Worm (Caenorhabditis elegans) whole organism, L1 larva: ENCODE measurements around the gene dhs-9.
A peak's percentile ranks its signal among the peaks of the same experiment; 100 is the strongest.

Source experiments
- C04F5.9 ChIP-seq: sonication (generic microtip); optimal IDR thresholded peaks from 2 replicates; lab custom pipeline; 2016; ENCODE audit warnings: missing genetic modification characterization, missing compliant biosample characterization
- C16A3.4 ChIP-seq: fragments of 150-350 bp; optimal IDR thresholded peaks from 2 replicates; lab custom pipeline; 2014; ENCODE audit warnings: missing biosample characterization, missing genetic modification characterization
- C34B4.2 ChIP-seq: sonication (generic microtip); optimal IDR thresholded peaks from 2 replicates; lab custom pipeline; 2017; ENCODE audit warnings: mild to moderate bottlenecking, missing genetic modification characterization, missing compliant biosample characterization
- Y116A8C.19 ChIP-seq: sonication (generic microtip); optimal IDR thresholded peaks from 2 replicates; lab custom pipeline; 2016; ENCODE audit warnings: missing compliant biosample characterization, missing genetic modification characterization, borderline replicate concordance
- aly-2 ChIP-seq: fragments of 150-350 bp; optimal IDR thresholded peaks from 2 replicates; lab custom pipeline; 2014; ENCODE audit warnings: missing biosample characterization, missing genetic modification characterization
- ama-1 ChIP-seq: fragments of 150-350 bp; optimal IDR thresholded peaks from 2 replicates; lab custom pipeline; 2014
- blmp-1 ChIP-seq: fragments of 150-350 bp; optimal IDR thresholded peaks from 2 replicates; lab custom pipeline; 2014; ENCODE audit warnings: missing biosample characterization, missing genetic modification characterization
- ceh-8 ChIP-seq: fragments of 200-800 bp; sonication (Bioruptor generic); optimal IDR thresholded peaks from 2 replicates; lab custom pipeline; 2018; ENCODE audit warnings: mild to moderate bottlenecking, missing genetic modification characterization, moderate library complexity, missing compliant biosample characterization
- ceh-90 ChIP-seq: sonication (generic microtip); optimal IDR thresholded peaks from 2 replicates; lab custom pipeline; 2016; ENCODE audit warnings: missing genetic modification characterization, missing compliant biosample characterization
- ces-1 ChIP-seq: fragments of 150-350 bp; optimal IDR thresholded peaks from 2 replicates; lab custom pipeline; 2014; ENCODE audit warnings: missing biosample characterization, missing genetic modification reagents, missing genetic modification characterization
- dsc-1 ChIP-seq: sonication (generic microtip); optimal IDR thresholded peaks from 2 replicates; lab custom pipeline; 2016; ENCODE audit warnings: mild to moderate bottlenecking, missing genetic modification characterization, missing compliant biosample characterization
- efl-1 ChIP-seq, 4 experiments: fragments of 150-350 bp; optimal IDR thresholded peaks in 3 of 4; peaks in 1 of 4; 1 replicate in 1 of 4; 2 replicates in 3 of 4; lab custom pipeline; 2014; ENCODE audit warnings: missing biosample characterization in 2 of 4, missing genetic modification characterization in 2 of 4, missing genetic modification reagents in 2 of 4
- efl-3 ChIP-seq: fragments of 200-800 bp; sonication (Bioruptor generic); optimal IDR thresholded peaks from 2 replicates; lab custom pipeline; 2018; ENCODE audit warnings: mild to moderate bottlenecking, missing genetic modification characterization, missing compliant biosample characterization
- egl-27 ChIP-seq, 2 experiments: fragments of 150-350 bp in 1 of 2; sonication (generic microtip); optimal IDR thresholded peaks; 3 replicates each; lab custom pipeline; 2017 to 2018; ENCODE audit warnings: missing biosample characterization in 2 of 2, missing genetic modification characterization in 2 of 2, missing genetic modification reagents in 2 of 2
- ets-5 ChIP-seq: fragments of 200-800 bp; sonication (Bioruptor generic); IDR thresholded peaks from 2 replicates; pipeline ENCODE4 v1.3.6; 2022; ENCODE audit warnings: missing genetic modification characterization, missing compliant biosample characterization
- fkh-10 ChIP-seq: sonication (generic microtip); optimal IDR thresholded peaks from 2 replicates; lab custom pipeline; 2017; ENCODE audit warnings: missing biosample characterization, missing genetic modification reagents, missing genetic modification characterization
- fkh-8 ChIP-seq: sonication (generic microtip); optimal IDR thresholded peaks from 2 replicates; lab custom pipeline; 2016; ENCODE audit warnings: mild to moderate bottlenecking, missing genetic modification characterization, missing compliant biosample characterization
- fos-1 ChIP-seq: fragments of 150-350 bp; optimal IDR thresholded peaks from 2 replicates; lab custom pipeline; 2014; ENCODE audit warnings: missing biosample characterization, missing genetic modification characterization
- grh-1 ChIP-seq: fragments of 200-800 bp; sonication (Bioruptor generic); IDR thresholded peaks from 2 replicates; pipeline ENCODE4 v1.3.6; 2022; ENCODE audit warnings: missing genetic modification reagents, missing genetic modification characterization, missing compliant biosample characterization
- hlh-4 ChIP-seq: sonication (generic microtip); optimal IDR thresholded peaks from 2 replicates; lab custom pipeline; 2016; ENCODE audit warnings: mild to moderate bottlenecking, missing genetic modification characterization, missing compliant biosample characterization
- irx-1 ChIP-seq: sonication (generic microtip); optimal IDR thresholded peaks from 2 replicates; lab custom pipeline; 2016; ENCODE audit warnings: missing genetic modification characterization, missing compliant biosample characterization
- isw-1 ChIP-seq: fragments of 200-800 bp; sonication (Bioruptor generic); IDR thresholded peaks from 2 replicates; pipeline ENCODE4 v1.3.6; 2022; ENCODE audit warnings: missing genetic modification characterization, missing compliant biosample characterization
- lin-13 ChIP-seq: fragments of 150-350 bp; optimal IDR thresholded peaks from 2 replicates; lab custom pipeline; 2014; ENCODE audit warnings: missing biosample characterization, missing genetic modification reagents, missing genetic modification characterization
- lin-15B ChIP-seq: fragments of 150-350 bp; sonication (generic microtip); optimal IDR thresholded peaks from 3 replicates; lab custom pipeline; 2014; ENCODE audit warnings: missing biosample characterization, missing genetic modification characterization
- lin-35 ChIP-seq, 2 experiments: fragments of 150-350 bp; optimal IDR thresholded peaks; 2 replicates each; lab custom pipeline; 2014; ENCODE audit warnings: missing biosample characterization in 2 of 2, missing genetic modification characterization in 2 of 2, missing genetic modification reagents in 2 of 2
- lsy-2 ChIP-seq, 2 experiments: fragments of 150-350 bp; optimal IDR thresholded peaks; 2 replicates each; lab custom pipeline; 2014; ENCODE audit warnings: missing biosample characterization in 2 of 2, missing genetic modification characterization in 2 of 2
- mep-1 ChIP-seq: fragments of 150-350 bp; optimal IDR thresholded peaks from 2 replicates; lab custom pipeline; 2014; ENCODE audit warnings: missing biosample characterization, missing genetic modification characterization
- nhr-19 ChIP-seq: fragments of 200-800 bp; sonication (Bioruptor generic); conservative IDR thresholded peaks from 2 replicates; pipeline ENCODE4 v1.3.6; 2022; ENCODE audit warnings: missing genetic modification characterization, missing compliant biosample characterization
- nhr-237 ChIP-seq: fragments of 150-350 bp; optimal IDR thresholded peaks from 2 replicates; lab custom pipeline; 2014; ENCODE audit warnings: missing biosample characterization, missing genetic modification characterization
- nhr-47 ChIP-seq: sonication (generic microtip); optimal IDR thresholded peaks from 2 replicates; lab custom pipeline; 2016; ENCODE audit warnings: mild to moderate bottlenecking, missing genetic modification characterization, moderate library complexity, missing compliant biosample characterization
- nhr-71 ChIP-seq: sonication (generic microtip); optimal IDR thresholded peaks from 2 replicates; lab custom pipeline; 2016; ENCODE audit warnings: mild to moderate bottlenecking, missing genetic modification characterization, moderate library complexity, missing compliant biosample characterization
- nhr-76 ChIP-seq: sonication (generic microtip); optimal IDR thresholded peaks from 2 replicates; lab custom pipeline; 2017; ENCODE audit warnings: missing biosample characterization, missing genetic modification characterization
- nhr-77 ChIP-seq: fragments of 150-350 bp; optimal IDR thresholded peaks from 2 replicates; lab custom pipeline; 2014; ENCODE audit warnings: missing biosample characterization, missing genetic modification characterization
- nhr-84 ChIP-seq: sonication (generic microtip); optimal IDR thresholded peaks from 2 replicates; lab custom pipeline; 2017; ENCODE audit warnings: missing biosample characterization, missing genetic modification characterization
- nhr-85 ChIP-seq: sonication (generic microtip); peaks from one replicate; lab custom pipeline; 2016; ENCODE audit warnings: missing genetic modification characterization, inconsistent platforms, missing compliant biosample characterization
- pag-3 ChIP-seq: sonication (generic microtip); optimal IDR thresholded peaks from 2 replicates; lab custom pipeline; 2017; ENCODE audit warnings: missing genetic modification characterization, mild to moderate bottlenecking, missing compliant biosample characterization, antibody characterized with exemption, borderline replicate concordance; ENCODE audit not compliant: insufficient read depth
- pax-3 ChIP-seq: fragments of 200-800 bp; sonication (Bioruptor generic); optimal IDR thresholded peaks from 2 replicates; lab custom pipeline; 2018; ENCODE audit warnings: mild to moderate bottlenecking, missing genetic modification characterization, moderate library complexity, missing compliant biosample characterization
- rnt-1 ChIP-seq: sonication (generic microtip); optimal IDR thresholded peaks from 2 replicates; lab custom pipeline; 2016; ENCODE audit warnings: mild to moderate bottlenecking, missing genetic modification characterization, moderate library complexity, missing compliant biosample characterization
- skn-1 ChIP-seq: fragments of 150-350 bp; optimal IDR thresholded peaks from 2 replicates; lab custom pipeline; 2014; ENCODE audit warnings: missing biosample characterization, missing genetic modification characterization
- snpc-4 ChIP-seq: fragments of 150-350 bp; optimal IDR thresholded peaks from 2 replicates; lab custom pipeline; 2014; ENCODE audit warnings: missing biosample characterization, missing genetic modification characterization
- sox-4 ChIP-seq: sonication (generic microtip); optimal IDR thresholded peaks from 2 replicates; lab custom pipeline; 2016; ENCODE audit warnings: missing genetic modification characterization, missing compliant biosample characterization
- sptf-1 ChIP-seq: fragments of 150-350 bp; optimal IDR thresholded peaks from 2 replicates; lab custom pipeline; 2014; ENCODE audit warnings: missing biosample characterization, missing genetic modification characterization
- sup-37 ChIP-seq: fragments of 200-800 bp; sonication (Bioruptor generic); optimal IDR thresholded peaks from 2 replicates; lab custom pipeline; 2018; ENCODE audit warnings: mild to moderate bottlenecking, missing genetic modification characterization, missing compliant biosample characterization
- swsn-7 ChIP-seq: sonication (generic microtip); optimal IDR thresholded peaks from 2 replicates; lab custom pipeline; 2016; ENCODE audit warnings: missing genetic modification characterization, missing compliant biosample characterization
- tbx-2 ChIP-seq: sonication (generic microtip); optimal IDR thresholded peaks from 2 replicates; lab custom pipeline; 2016; ENCODE audit warnings: missing genetic modification characterization, missing compliant biosample characterization
- tlp-1 ChIP-seq: fragments of 150-350 bp; optimal IDR thresholded peaks from 2 replicates; lab custom pipeline; 2014; ENCODE audit warnings: missing biosample characterization, missing genetic modification characterization
- unc-30 ChIP-seq: sonication (generic microtip); optimal IDR thresholded peaks from 2 replicates; lab custom pipeline; 2017; ENCODE audit warnings: missing biosample characterization, missing genetic modification characterization
- unc-62 ChIP-seq: fragments of 150-350 bp; optimal IDR thresholded peaks from 2 replicates; lab custom pipeline; 2014; ENCODE audit warnings: missing biosample characterization, missing genetic modification reagents, missing genetic modification characterization
- unc-98 ChIP-seq: fragments of 200-800 bp; sonication (Bioruptor generic); IDR thresholded peaks from 2 replicates; pipeline ENCODE4 v1.3.6; 2022; ENCODE audit warnings: missing genetic modification characterization, missing compliant biosample characterization
- zag-1 ChIP-seq: fragments of 150-350 bp; optimal IDR thresholded peaks from 2 replicates; lab custom pipeline; 2014; ENCODE audit warnings: missing biosample characterization, missing genetic modification characterization
- zip-4 ChIP-seq: fragments of 200-800 bp; sonication (Bioruptor generic); optimal IDR thresholded peaks from 2 replicates; lab custom pipeline; 2018; ENCODE audit warnings: mild to moderate bottlenecking, missing genetic modification characterization, moderate library complexity, missing compliant biosample characterization
- ztf-11 ChIP-seq, 2 experiments: sonication (generic microtip); optimal IDR thresholded peaks; 2 replicates each; lab custom pipeline; 2016 to 2017; ENCODE audit warnings: missing genetic modification characterization in 2 of 2, missing biosample characterization in 1 of 2, missing compliant biosample characterization in 1 of 2

dhs-9 gene

DNA sequence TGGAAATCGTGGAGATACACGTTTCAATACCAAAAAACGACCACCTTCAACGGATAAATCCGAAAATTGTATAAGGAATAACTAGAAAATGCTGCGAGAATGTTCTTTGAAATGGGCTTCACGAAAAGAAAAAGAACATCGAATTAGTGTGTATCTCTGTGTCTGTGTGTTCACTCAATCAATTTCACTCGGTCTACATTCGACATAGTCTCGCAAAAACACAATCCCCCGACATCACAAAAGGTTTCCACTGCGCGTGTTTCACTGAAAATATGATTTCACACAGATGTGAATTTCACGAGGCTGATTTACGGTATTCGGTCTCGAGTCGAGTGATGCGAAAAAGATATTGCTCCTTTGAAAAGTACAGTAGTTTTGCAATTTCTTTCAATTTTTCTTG lies 5.9 kb upstream of the dhs-9 start:
- TF ChIP-seq aly-2 (tag; lab: Kevin White, UChicago) (no peak), sup-37 (GFP tag; lab: Kevin White, UChicago) (no peak), lin-15B (no peak), lsy-2 (tag; optimal IDR thresholded peaks at IDR 0.05; lab: Kevin White, UChicago) (no peak), blmp-1 (tag; lab: Kevin White, UChicago) (peak; percentile 7), C34B4.2 (tag; lab: Kevin White, UChicago) (no peak), unc-30 (tag; lab: Kevin White, UChicago) (no peak), efl-1 (optimal IDR thresholded peaks at IDR 0.05; lab: Kevin White, UChicago) (no peak), efl-1 (GFP tag; optimal IDR thresholded peaks at IDR 0.05 in 1 of 2; lab: Kevin White, UChicago) (peak in 1 of 2 experiments; percentile 90), pag-3 (tag; lab: Kevin White, UChicago) (no peak)

DNA sequence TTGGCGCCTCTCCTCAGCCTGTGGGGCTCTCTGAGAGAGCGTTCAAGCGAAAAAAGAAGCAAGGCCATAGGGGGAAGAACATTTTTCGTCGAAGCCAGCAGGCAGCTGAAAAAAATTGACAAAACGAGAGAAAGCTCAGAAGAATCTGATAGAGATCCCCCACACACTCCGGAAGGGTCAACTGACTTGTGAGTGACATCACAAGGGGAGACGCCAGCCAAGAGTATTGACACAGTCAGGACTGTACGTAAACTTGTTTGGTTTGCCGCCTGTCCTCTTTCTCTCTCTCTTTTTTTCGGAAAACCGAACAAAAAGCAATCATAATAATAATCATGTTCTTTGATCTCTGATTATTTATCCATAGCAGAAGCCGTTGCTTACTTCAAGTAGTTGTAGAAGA lies 5.0 kb upstream of the dhs-9 start:
- no peak for TF ChIP-seq tlp-1 (tag; lab: Kevin White, UChicago)
- 0 out of 2 replicates have a peak, but pooled peaks have one; percentile 11 for TF ChIP-seq nhr-19 (GFP tag; lab: Robert Waterston, UW)
- TF ChIP-seq unc-62 (GFP tag; lab: Kevin White, UChicago): no peak
- no peak for TF ChIP-seq sup-37 (GFP tag; lab: Kevin White, UChicago)
- TF ChIP-seq tbx-2 (tag; lab: Kevin White, UChicago): no peak
- no peak for TF ChIP-seq ceh-8
- TF ChIP-seq nhr-85 (tag; lab: Kevin White, UChicago): no peak
- TF ChIP-seq mep-1 (tag; lab: Kevin White, UChicago): no peak
- TF ChIP-seq swsn-7 (tag; lab: Kevin White, UChicago): no peak
- TF ChIP-seq pax-3: no peak
- no peak for TF ChIP-seq dsc-1 (tag; lab: Kevin White, UChicago)
- no peak for TF ChIP-seq nhr-76
- no peak for TF ChIP-seq grh-1
- no peak for TF ChIP-seq nhr-47 (tag; lab: Kevin White, UChicago)
- no peak for TF ChIP-seq irx-1 (tag; lab: Kevin White, UChicago)
- TF ChIP-seq skn-1 (tag; lab: Kevin White, UChicago): no peak
- no peak for TF ChIP-seq nhr-77 (tag; lab: Kevin White, UChicago)
- no peak for TF ChIP-seq nhr-84 (tag; lab: Kevin White, UChicago)
- no peak for TF ChIP-seq C16A3.4 (tag; lab: Kevin White, UChicago)
- no peak for TF ChIP-seq zip-4 (GFP tag; lab: Kevin White, UChicago)
- no peak for TF ChIP-seq lin-15B
- no peak for TF ChIP-seq ama-1
- no peak for TF ChIP-seq ets-5 (GFP tag; lab: Robert Waterston, UW)
- TF ChIP-seq ces-1 (GFP tag; lab: Kevin White, UChicago): no peak
- TF ChIP-seq isw-1: no peak
- TF ChIP-seq ztf-11 (tag; optimal IDR thresholded peaks at IDR 0.05; lab: Kevin White, UChicago): no peak
- no peak for TF ChIP-seq hlh-4
- no peak for TF ChIP-seq rnt-1
- peak in 1 of 2 experiments; percentile 50 for TF ChIP-seq lin-35 (GFP tag; optimal IDR thresholded peaks at IDR 0.05; lab: Kevin White, UChicago)
- TF ChIP-seq Y116A8C.19 (tag; lab: Kevin White, UChicago): no peak
- no peak for TF ChIP-seq lin-13
- TF ChIP-seq nhr-71 (tag; lab: Kevin White, UChicago): peak; percentile 24
- TF ChIP-seq zag-1 (tag; lab: Kevin White, UChicago): no peak
- TF ChIP-seq nhr-237 (tag; lab: Kevin White, UChicago): no peak
- TF ChIP-seq fkh-8 (tag; lab: Kevin White, UChicago): no peak
- TF ChIP-seq unc-98 (GFP tag; lab: Robert Waterston, UW): no peak
- no peak for TF ChIP-seq egl-27 (tag; optimal IDR thresholded peaks at IDR 0.05; lab: Kevin White, UChicago)
- TF ChIP-seq fkh-10 (GFP tag; lab: Kevin White, UChicago): no peak
- no peak for TF ChIP-seq ceh-90 (tag; lab: Kevin White, UChicago)
- no peak for TF ChIP-seq sox-4 (tag; lab: Kevin White, UChicago)
- TF ChIP-seq efl-3: no peak
- no peak for TF ChIP-seq snpc-4 (tag; lab: Kevin White, UChicago)
- no peak for TF ChIP-seq C04F5.9 (tag; lab: Kevin White, UChicago)
- no peak for TF ChIP-seq sptf-1 (tag; lab: Kevin White, UChicago)
- TF ChIP-seq fos-1 (tag; lab: Kevin White, UChicago): no peak
- no peak for TF ChIP-seq pag-3 (tag; lab: Kevin White, UChicago)
